ENCODE assay signal across 1 worm cellular context in the genomic region with DNA sequence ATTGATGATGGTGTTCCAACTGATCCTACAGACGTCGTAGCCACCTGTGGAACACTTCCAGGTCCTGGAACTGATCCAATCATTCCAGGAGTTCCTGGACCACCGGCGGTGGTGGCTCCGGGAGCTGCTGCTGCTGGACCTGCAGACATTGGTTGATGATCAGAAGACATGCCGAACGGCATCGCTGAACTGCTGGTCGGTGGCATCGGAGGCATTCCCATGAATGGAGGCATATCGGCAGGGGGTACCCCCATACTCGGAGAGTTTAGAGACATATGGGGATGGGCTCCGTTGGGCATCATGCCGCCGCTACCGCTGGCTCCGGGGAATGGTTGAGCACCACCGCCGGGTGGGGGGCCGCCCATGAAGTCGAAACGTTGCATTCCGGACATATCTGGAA.
TF ChIP-seq lines count a peak whose summit lies in the region.

No protein-coding gene starts in this region.

TF ChIP-seq in whole organism, L4 larva, 104 proteins besides CTCF, POLR2A, EP300 and RAD21 (continued from another document):
- TF ChIP-seq daf-16 (GFP tag; optimal IDR thresholded peaks at IDR 0.05; lab: Kevin White, UChicago) = no peak
- TF ChIP-seq daf-16 (tag; optimal IDR thresholded peaks at IDR 0.05; lab: Kevin White, UChicago) = no peak
